Fruit fly (Drosophila melanogaster) whole organism, prepupa: ENCODE data around the gene CG32276.

Experiments used
- Blimp-1 ChIP-seq: fragments of 200-800 bp; sonication (Bioruptor generic); optimal IDR thresholded peaks from 3 replicates; lab custom pipeline; 2017; ENCODE audit warnings: missing biosample characterization, missing genetic modification characterization, mild to moderate bottlenecking, moderate library complexity, missing genetic modification reagents
- CG10631 ChIP-seq: fragments of 200-800 bp; sonication (Bioruptor generic); optimal IDR thresholded peaks from 2 replicates; lab custom pipeline; 2016; ENCODE audit warnings: missing biosample characterization, missing genetic modification characterization
- CG10669 ChIP-seq: fragments of 200-800 bp; sonication (Bioruptor generic); optimal IDR thresholded peaks from 3 replicates; lab custom pipeline; 2018; ENCODE audit warnings: missing biosample characterization, mild to moderate bottlenecking, missing genetic modification characterization, moderate library complexity
- CG11762 ChIP-seq: fragments of 200-800 bp; sonication (Bioruptor generic); optimal IDR thresholded peaks from 3 replicates; lab custom pipeline; 2016; ENCODE audit warnings: missing biosample characterization, missing genetic modification characterization; ENCODE audit not compliant: insufficient read depth
- CG11902 ChIP-seq: fragments of 200-800 bp; sonication (Bioruptor generic); optimal IDR thresholded peaks from 3 replicates; lab custom pipeline; 2016; ENCODE audit warnings: missing biosample characterization, missing genetic modification characterization
- CG1621 ChIP-seq: fragments of 200-800 bp; sonication (Bioruptor generic); optimal IDR thresholded peaks from 3 replicates; lab custom pipeline; 2018; ENCODE audit warnings: missing biosample characterization, mild to moderate bottlenecking, missing genetic modification characterization
- CG16779 ChIP-seq: fragments of 200-800 bp; sonication (Bioruptor generic); optimal IDR thresholded peaks from 3 replicates; lab custom pipeline; 2017; ENCODE audit warnings: missing biosample characterization, mild to moderate bottlenecking, missing genetic modification characterization
- CG31627 ChIP-seq: fragments of 200-800 bp; sonication (Bioruptor generic); optimal IDR thresholded peaks from 3 replicates; lab custom pipeline; 2016; ENCODE audit warnings: missing biosample characterization, missing genetic modification characterization
- CG32006 ChIP-seq: fragments of 200-800 bp; sonication (Bioruptor generic); optimal IDR thresholded peaks from 3 replicates; lab custom pipeline; 2017; ENCODE audit warnings: missing biosample characterization, mild to moderate bottlenecking, missing genetic modification characterization
- CG34406 ChIP-seq: fragments of 200-800 bp; sonication (Bioruptor generic); optimal IDR thresholded peaks from 3 replicates; lab custom pipeline; 2016; ENCODE audit warnings: missing biosample characterization, missing genetic modification characterization
- CG4318 ChIP-seq: fragments of 200-800 bp; sonication (Bioruptor generic); optimal IDR thresholded peaks from 3 replicates; lab custom pipeline; 2017; ENCODE audit warnings: missing biosample characterization, mild to moderate bottlenecking, missing genetic modification characterization
- CG6163 ChIP-seq: fragments of 200-800 bp; sonication (Bioruptor generic); IDR thresholded peaks from 3 replicates; pipeline ENCODE4 v1.3.6; 2022; ENCODE audit warnings: missing biosample characterization, missing genetic modification characterization
- CG6276 ChIP-seq: fragments of 200-800 bp; sonication (Bioruptor generic); optimal IDR thresholded peaks from 2 replicates; lab custom pipeline; 2017; ENCODE audit warnings: missing biosample characterization, mild to moderate bottlenecking, missing genetic modification characterization
- CG6792 ChIP-seq: fragments of 200-800 bp; sonication (Bioruptor generic); optimal IDR thresholded peaks from 3 replicates; lab custom pipeline; 2016; ENCODE audit warnings: missing biosample characterization, missing genetic modification characterization
- CG6808 ChIP-seq: fragments of 200-800 bp; sonication (Bioruptor generic); optimal IDR thresholded peaks from 3 replicates; lab custom pipeline; 2017; ENCODE audit warnings: missing biosample characterization, missing genetic modification characterization, mild to moderate bottlenecking, moderate library complexity, missing genetic modification reagents
- CG6854 ChIP-seq: fragments of 200-800 bp; sonication (Bioruptor generic); optimal IDR thresholded peaks from 2 replicates; lab custom pipeline; 2017; ENCODE audit warnings: missing biosample characterization, mild to moderate bottlenecking, missing genetic modification characterization
- CG7368 ChIP-seq: fragments of 200-800 bp; sonication (Bioruptor generic); optimal IDR thresholded peaks from 3 replicates; lab custom pipeline; 2016; ENCODE audit warnings: missing biosample characterization, missing genetic modification characterization
- Eip78C ChIP-seq: fragments of 200-800 bp; sonication (Bioruptor generic); peaks from one replicate; lab custom pipeline; 2016; ENCODE audit warnings: missing biosample characterization, missing genetic modification characterization
- Eip93F ChIP-seq: fragments of 200-800 bp; sonication (Bioruptor generic); optimal IDR thresholded peaks from 2 replicates; lab custom pipeline; 2016; ENCODE audit warnings: missing biosample characterization, mild to moderate bottlenecking, missing genetic modification characterization
- Ets21C ChIP-seq: fragments of 200-800 bp; sonication (Bioruptor generic); optimal IDR thresholded peaks from 3 replicates; lab custom pipeline; 2016; ENCODE audit warnings: missing biosample characterization, missing genetic modification characterization
- Ets96B ChIP-seq: fragments of 200-800 bp; optimal IDR thresholded peaks from 2 replicates; lab custom pipeline; 2019; ENCODE audit warnings: missing biosample characterization, mild to moderate bottlenecking, missing genetic modification characterization, moderate library complexity
- Gug ChIP-seq: fragments of 200-800 bp; sonication (Bioruptor generic); IDR thresholded peaks from 2 replicates; pipeline ENCODE4 v1.3.6; 2022; ENCODE audit warnings: missing biosample characterization, missing genetic modification characterization
- Hr38 ChIP-seq: sonication (Bioruptor generic); optimal IDR thresholded peaks from 2 replicates; lab custom pipeline; 2016; ENCODE audit warnings: missing biosample characterization, missing genetic modification characterization
- Hr4 ChIP-seq: fragments of 200-800 bp; sonication (Bioruptor generic); optimal IDR thresholded peaks from 3 replicates; lab custom pipeline; 2016; ENCODE audit warnings: missing biosample characterization, missing genetic modification characterization
- Lpt ChIP-seq: fragments of 200-800 bp; sonication (Bioruptor generic); optimal IDR thresholded peaks from 3 replicates; lab custom pipeline; 2016; ENCODE audit warnings: missing biosample characterization, missing genetic modification characterization
- Met ChIP-seq: fragments of 200-800 bp; sonication (Bioruptor generic); optimal IDR thresholded peaks from 3 replicates; lab custom pipeline; 2016; ENCODE audit warnings: missing biosample characterization, missing genetic modification characterization
- Smox ChIP-seq: fragments of 200-800 bp; sonication (Bioruptor generic); optimal IDR thresholded peaks from 3 replicates; lab custom pipeline; 2016; ENCODE audit warnings: missing biosample characterization, missing genetic modification characterization
- Sox102F ChIP-seq: fragments of 200-800 bp; sonication (Bioruptor generic); optimal IDR thresholded peaks from 2 replicates; lab custom pipeline; 2016; ENCODE audit warnings: missing biosample characterization, mild to moderate bottlenecking, missing genetic modification characterization
- Sox14 ChIP-seq: fragments of 200-800 bp; sonication (Bioruptor generic); optimal IDR thresholded peaks from 3 replicates; lab custom pipeline; 2016; ENCODE audit warnings: missing biosample characterization, missing genetic modification characterization
- Sox15 ChIP-seq: fragments of 200-800 bp; sonication (Bioruptor generic); optimal IDR thresholded peaks from 3 replicates; lab custom pipeline; 2016; ENCODE audit warnings: missing biosample characterization, missing genetic modification characterization
- acj6 ChIP-seq: fragments of 200-800 bp; sonication (Bioruptor generic); optimal IDR thresholded peaks from 3 replicates; lab custom pipeline; 2016; ENCODE audit warnings: missing biosample characterization, missing genetic modification characterization
- cyc ChIP-seq: fragments of 200-800 bp; sonication (Bioruptor generic); optimal IDR thresholded peaks from 3 replicates; lab custom pipeline; 2016; ENCODE audit warnings: missing biosample characterization, missing genetic modification characterization
- dac ChIP-seq: fragments of 200-800 bp; sonication (Bioruptor generic); optimal IDR thresholded peaks from 2 replicates; lab custom pipeline; 2017; ENCODE audit warnings: missing biosample characterization, mild to moderate bottlenecking, missing genetic modification characterization
- dsx ChIP-seq: fragments of 200-800 bp; optimal IDR thresholded peaks from 3 replicates; lab custom pipeline; 2019; ENCODE audit warnings: missing biosample characterization, mild to moderate bottlenecking, missing genetic modification characterization, moderate library complexity; ENCODE audit not compliant: poor library complexity, severe bottlenecking
- eg ChIP-seq: fragments of 200-800 bp; sonication (Bioruptor generic); IDR thresholded peaks from 3 replicates; pipeline ENCODE4 v1.3.6; 2022; ENCODE audit warnings: missing biosample characterization, missing genetic modification characterization
- esn ChIP-seq: fragments of 200-800 bp; sonication (Bioruptor generic); optimal IDR thresholded peaks from 2 replicates; lab custom pipeline; 2016; ENCODE audit warnings: missing biosample characterization, mild to moderate bottlenecking, missing genetic modification characterization, moderate library complexity
- fd59A ChIP-seq: fragments of 200-800 bp; sonication (Bioruptor generic); optimal IDR thresholded peaks from 2 replicates; lab custom pipeline; 2017; ENCODE audit warnings: missing biosample characterization, mild to moderate bottlenecking, missing genetic modification characterization, missing genetic modification reagents
- fd85E ChIP-seq: fragments of 200-800 bp; sonication (Bioruptor generic); optimal IDR thresholded peaks from 3 replicates; lab custom pipeline; 2016; ENCODE audit warnings: missing biosample characterization, missing genetic modification characterization
- fkh ChIP-seq: fragments of 200-800 bp; sonication (Bioruptor generic); optimal IDR thresholded peaks from 3 replicates; lab custom pipeline; 2017; ENCODE audit warnings: missing biosample characterization, mild to moderate bottlenecking, missing genetic modification characterization, moderate library complexity
- salr ChIP-seq, 2 experiments: fragments of 200-800 bp; sonication (Bioruptor generic); optimal IDR thresholded peaks; 3 replicates each; lab custom pipeline; 2016 to 2018; ENCODE audit warnings: missing biosample characterization in 2 of 2, missing genetic modification characterization in 2 of 2, mild to moderate bottlenecking in 1 of 2
- spab ChIP-seq: fragments of 200-800 bp; sonication (Bioruptor generic); optimal IDR thresholded peaks from 2 replicates; lab custom pipeline; 2017; ENCODE audit warnings: missing biosample characterization, mild to moderate bottlenecking, missing genetic modification characterization, missing genetic modification reagents
- ss ChIP-seq, 2 experiments: fragments of 200-800 bp; sonication (Bioruptor generic); optimal IDR thresholded peaks; 2 replicates in 1 of 2; 3 replicates in 1 of 2; lab custom pipeline; 2017 to 2018; ENCODE audit warnings: mild to moderate bottlenecking in 2 of 2, missing biosample characterization in 2 of 2, missing genetic modification characterization in 2 of 2, moderate library complexity in 1 of 2
- topi ChIP-seq: fragments of 200-800 bp; sonication (Bioruptor generic); optimal IDR thresholded peaks from 3 replicates; lab custom pipeline; 2016; ENCODE audit warnings: missing biosample characterization, missing genetic modification characterization
- vri ChIP-seq: fragments of 200-800 bp; sonication (Bioruptor generic); optimal IDR thresholded peaks from 3 replicates; lab custom pipeline; 2016; ENCODE audit warnings: missing biosample characterization, mild to moderate bottlenecking, missing genetic modification characterization

CG32276 gene

DNA sequence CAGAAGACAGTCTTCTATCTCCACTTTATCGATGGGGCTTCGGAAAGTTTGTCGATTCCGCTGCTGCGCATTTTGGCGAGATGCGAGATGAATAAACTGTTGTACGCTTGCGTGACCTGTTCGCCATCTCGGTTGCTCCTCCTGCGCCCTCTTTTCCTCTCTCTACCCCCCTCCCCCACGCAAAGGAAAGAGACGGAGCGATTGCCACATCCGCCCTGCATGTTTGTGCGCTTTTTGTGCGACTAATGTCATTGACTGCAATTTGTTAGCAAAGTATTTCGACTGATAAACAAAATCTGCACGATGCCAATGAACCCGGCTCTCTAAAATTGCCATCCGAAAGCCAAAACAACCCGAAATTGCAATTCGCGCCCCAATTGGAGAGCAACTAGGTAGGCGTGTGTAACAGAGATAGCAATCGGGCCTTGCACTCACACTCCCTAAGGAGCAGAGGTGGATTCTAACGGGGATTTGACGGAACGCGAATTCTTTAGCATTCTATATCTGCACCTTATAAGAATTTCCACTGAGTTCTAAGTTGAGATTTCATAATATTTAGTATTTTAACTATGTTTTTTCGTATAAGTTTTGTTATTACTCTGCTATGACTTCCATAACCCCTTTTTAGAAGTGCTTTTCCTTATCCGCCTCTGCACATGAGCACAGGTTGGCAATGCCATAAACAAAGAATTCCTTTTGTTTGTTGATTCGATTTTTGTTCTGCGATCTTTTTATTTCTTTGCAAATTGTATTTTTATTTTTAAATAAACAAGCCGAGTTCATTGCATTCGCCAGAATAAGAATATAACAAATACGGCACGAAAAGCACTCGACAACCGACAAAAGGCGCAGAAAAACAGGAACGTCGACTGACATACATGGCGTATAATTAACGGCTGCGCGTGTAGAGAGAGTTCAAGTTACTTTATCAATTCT is 48.6 kb upstream of the CG32276 start, which contains the start of gene CG43389 (continued):
- TF ChIP-seq CG16779 (tag; lab: Kevin White, UChicago) = peak; percentile 42
- TF ChIP-seq eg (GFP tag; lab: Robert Waterston, UW) = peak; percentile 81
- TF ChIP-seq Lpt = peak; percentile 81
- peak; percentile 86 for TF ChIP-seq dsx (GFP tag; lab: Kevin White, UChicago)
- TF ChIP-seq Ets96B (tag; lab: Kevin White, UChicago) = peak; percentile 91
- TF ChIP-seq Ets21C (GFP tag; lab: Kevin White, UChicago) = peak; percentile 96
- TF ChIP-seq CG31627 (GFP tag; lab: Kevin White, UChicago) = peak; percentile 99
- TF ChIP-seq CG6854 (GFP tag; lab: Kevin White, UChicago) = peak; percentile 88
- TF ChIP-seq Sox14 = peak; percentile 98
- no peak for TF ChIP-seq CG6276 (GFP tag; lab: Kevin White, UChicago)
- TF ChIP-seq Blimp-1 = peak; percentile 87
- peak; percentile 72 for TF ChIP-seq CG11762
- TF ChIP-seq spab = peak; percentile 81
- peak; percentile 58 for TF ChIP-seq Gug
- TF ChIP-seq Hr38 (GFP tag; lab: Kevin White, UChicago) = no peak
- TF ChIP-seq Eip78C (GFP tag; lab: Kevin White, UChicago) = peak; percentile 98
- peak; percentile 97 for TF ChIP-seq acj6 (GFP tag; lab: Kevin White, UChicago)
- TF ChIP-seq Smox (GFP tag; lab: Kevin White, UChicago) = peak; percentile 99
- TF ChIP-seq, all 60 proteins: peak for 56

DNA sequence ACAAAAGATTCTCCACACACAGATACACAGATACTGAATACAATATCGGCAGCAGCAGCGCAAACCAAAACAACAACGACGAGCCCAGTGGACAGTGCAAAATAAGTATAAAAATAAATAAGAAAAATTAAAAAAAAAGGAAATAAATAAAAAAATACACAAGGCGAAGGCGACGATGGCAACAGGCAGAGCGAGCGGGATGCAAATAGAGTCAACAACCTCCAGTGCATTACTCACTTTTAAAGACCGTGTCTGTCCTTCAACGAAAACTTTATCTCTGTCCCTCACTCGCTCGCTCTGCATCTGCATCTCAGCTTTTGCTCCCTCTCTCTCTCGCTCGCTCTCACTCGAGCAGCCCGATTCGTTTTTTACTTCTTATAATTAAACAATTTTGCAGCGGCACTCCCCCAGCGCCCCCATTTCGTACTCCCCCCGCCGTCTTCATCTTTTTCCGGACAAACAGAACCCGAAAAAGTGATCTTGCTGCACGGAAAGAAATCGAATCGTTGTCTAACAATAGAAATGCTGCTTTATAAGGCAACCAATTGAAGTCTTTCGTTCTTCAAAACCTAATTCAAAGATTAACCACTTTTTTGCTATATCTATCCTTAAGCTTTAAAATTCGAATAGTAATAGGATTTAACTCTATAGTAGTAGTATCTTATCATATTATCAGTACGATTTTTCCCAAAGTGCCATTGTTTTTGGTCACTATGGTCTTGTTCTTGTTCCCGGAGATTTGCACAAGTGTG is 47.7 kb upstream of the CG32276 start:
- TF ChIP-seq dac (peak; percentile 67), Sox15 (GFP tag; lab: Kevin White, UChicago) (peak; percentile 57), CG6808 (GFP tag; lab: Kevin White, UChicago) (peak; percentile 99), topi (GFP tag; lab: Kevin White, UChicago) (peak; percentile 89), spab (peak; percentile 100), CG10631 (GFP tag; lab: Kevin White, UChicago) (peak; percentile 82), Eip93F (GFP tag; lab: Kevin White, UChicago) (peak; percentile 98), CG4318 (GFP tag; lab: Kevin White, UChicago) (peak; percentile 6), CG10669 (GFP tag; lab: Kevin White, UChicago) (peak; percentile 99), CG11902 (GFP tag; lab: Kevin White, UChicago) (peak; percentile 63), fd85E (peak; percentile 65), ss (GFP tag; optimal IDR thresholded peaks at IDR 0.05; lab: Kevin White, UChicago) (peak; percentile 100), CG6276 (GFP tag; lab: Kevin White, UChicago) (peak; percentile 94), fkh (no peak), acj6 (GFP tag; lab: Kevin White, UChicago) (peak; percentile 68), salr (GFP tag; optimal IDR thresholded peaks at IDR 0.05; lab: Kevin White, UChicago) (peak; percentile 85 to 89), CG1621 (tag; lab: Kevin White, UChicago) (peak; percentile 97), Sox102F (GFP tag; lab: Kevin White, UChicago) (peak; percentile 82), CG7368 (GFP tag; lab: Kevin White, UChicago) (peak; percentile 91), eg (GFP tag; lab: Robert Waterston, UW) (peak; percentile 97), CG34406 (GFP tag; lab: Kevin White, UChicago) (peak; percentile 92), Blimp-1 (peak; percentile 94), Ets21C (GFP tag; lab: Kevin White, UChicago) (peak; percentile 86), CG6163 (GFP tag; lab: Robert Waterston, UW) (peak; percentile 99), cyc (GFP tag; lab: Kevin White, UChicago) (peak; percentile 89), CG16779 (tag; lab: Kevin White, UChicago) (peak; percentile 99), Hr4 (peak; percentile 42), Hr38 (GFP tag; lab: Kevin White, UChicago) (no peak), CG32006 (GFP tag; lab: Kevin White, UChicago) (peak; percentile 72), CG6792 (GFP tag; lab: Kevin White, UChicago) (peak; percentile 87), fd59A (peak; percentile 83), Lpt (peak; percentile 93), CG11762 (peak; percentile 95), vri (GFP tag; lab: Kevin White, UChicago) (peak; percentile 94), esn (GFP tag; lab: Kevin White, UChicago) (peak; percentile 90), Met (peak; percentile 90)
